Worm (Caenorhabditis elegans) whole organism, mixed stage, embryonic: ENCODE results near the gene clk-1.
A peak's percentile ranks its signal among the peaks of the same experiment; 100 is the strongest.

Source experiments
- M03D4.4 ChIP-seq: sonication (generic microtip); optimal IDR thresholded peaks from 2 replicates; lab custom pipeline; 2017; ENCODE audit warnings: mild to moderate bottlenecking, missing genetic modification characterization, missing compliant biosample characterization
- bed-3 ChIP-seq: fragments of 200-800 bp; sonication (Bioruptor generic); optimal IDR thresholded peaks from 3 replicates; lab custom pipeline; 2018; ENCODE audit warnings: mild to moderate bottlenecking, missing genetic modification characterization, moderate library complexity, missing compliant biosample characterization
- blmp-1 ChIP-seq: fragments of 150-350 bp; optimal IDR thresholded peaks from 2 replicates; lab custom pipeline; 2014; ENCODE audit warnings: missing biosample characterization, missing genetic modification characterization
- ceh-43 ChIP-seq: fragments of 200-800 bp; sonication (Bioruptor generic); optimal IDR thresholded peaks from 2 replicates; lab custom pipeline; 2018; ENCODE audit warnings: mild to moderate bottlenecking, missing genetic modification characterization, moderate library complexity, missing compliant biosample characterization
- ceh-83 ChIP-seq: fragments of 200-800 bp; sonication (Bioruptor generic); optimal IDR thresholded peaks from 2 replicates; lab custom pipeline; 2018; ENCODE audit warnings: mild to moderate bottlenecking, missing genetic modification characterization, missing compliant biosample characterization
- ces-1 ChIP-seq: fragments of 150-350 bp; optimal IDR thresholded peaks from 2 replicates; lab custom pipeline; 2014; ENCODE audit warnings: missing biosample characterization, missing genetic modification reagents, missing genetic modification characterization
- cnd-1 ChIP-seq: fragments of 200-800 bp; sonication (Bioruptor generic); optimal IDR thresholded peaks from 2 replicates; lab custom pipeline; 2018; ENCODE audit warnings: mild to moderate bottlenecking, missing genetic modification characterization, missing compliant biosample characterization
- drap-1 ChIP-seq: fragments of 200-800 bp; sonication (Bioruptor generic); optimal IDR thresholded peaks from 3 replicates; lab custom pipeline; 2018; ENCODE audit warnings: mild to moderate bottlenecking, missing genetic modification characterization, missing compliant biosample characterization
- elt-1 ChIP-seq: sonication (generic microtip); optimal IDR thresholded peaks from 2 replicates; lab custom pipeline; 2017; ENCODE audit warnings: missing genetic modification characterization, mild to moderate bottlenecking, missing compliant biosample characterization, antibody characterized with exemption, moderate library complexity, borderline replicate concordance; ENCODE audit not compliant: insufficient read depth
- elt-3 ChIP-seq: fragments of 150-350 bp; optimal IDR thresholded peaks from 2 replicates; lab custom pipeline; 2014; ENCODE audit warnings: missing biosample characterization, missing genetic modification characterization
- flh-1 ChIP-seq: fragments of 200-800 bp; sonication (Bioruptor generic); optimal IDR thresholded peaks from 2 replicates; lab custom pipeline; 2018; ENCODE audit warnings: mild to moderate bottlenecking, missing genetic modification characterization, moderate library complexity, missing compliant biosample characterization
- ham-2 ChIP-seq: fragments of 200-800 bp; sonication (Bioruptor generic); optimal IDR thresholded peaks from 2 replicates; lab custom pipeline; 2018; ENCODE audit warnings: mild to moderate bottlenecking, missing genetic modification characterization, missing compliant biosample characterization
- lin-13 ChIP-seq: fragments of 150-350 bp; optimal IDR thresholded peaks from 2 replicates; lab custom pipeline; 2014; ENCODE audit warnings: missing biosample characterization, missing genetic modification characterization
- lin-32 ChIP-seq: fragments of 200-800 bp; sonication (Bioruptor generic); optimal IDR thresholded peaks from 2 replicates; lab custom pipeline; 2018; ENCODE audit warnings: mild to moderate bottlenecking, missing genetic modification characterization, missing compliant biosample characterization
- mab-5 ChIP-seq: fragments of 150-350 bp; optimal IDR thresholded peaks from 2 replicates; lab custom pipeline; 2014; ENCODE audit warnings: missing biosample characterization, missing genetic modification characterization
- nhr-12 ChIP-seq: fragments of 150-350 bp; optimal IDR thresholded peaks from 2 replicates; lab custom pipeline; 2014; ENCODE audit warnings: missing biosample characterization, missing genetic modification characterization
- nhr-2 ChIP-seq: fragments of 150-350 bp; optimal IDR thresholded peaks from 2 replicates; lab custom pipeline; 2014; ENCODE audit warnings: missing biosample characterization, missing genetic modification characterization
- nhr-28 ChIP-seq: fragments of 150-350 bp; optimal IDR thresholded peaks from 2 replicates; lab custom pipeline; 2014; ENCODE audit warnings: missing biosample characterization, missing genetic modification characterization
- nhr-76 ChIP-seq: sonication (generic microtip); optimal IDR thresholded peaks from 2 replicates; lab custom pipeline; 2017; ENCODE audit warnings: missing biosample characterization, missing genetic modification characterization
- pha-4 ChIP-seq: fragments of 150-350 bp; optimal IDR thresholded peaks from 2 replicates; lab custom pipeline; 2018; ENCODE audit warnings: missing biosample characterization, missing genetic modification reagents, missing genetic modification characterization
- sem-2 ChIP-seq: fragments of 200-800 bp; sonication (Bioruptor generic); optimal IDR thresholded peaks from 2 replicates; lab custom pipeline; 2018; ENCODE audit warnings: mild to moderate bottlenecking, missing genetic modification characterization, missing compliant biosample characterization
- snpc-4 ChIP-seq: fragments of 150-350 bp; optimal IDR thresholded peaks from 2 replicates; lab custom pipeline; 2014; ENCODE audit warnings: missing biosample characterization, missing genetic modification characterization
- sptf-1 ChIP-seq: sonication (generic microtip); optimal IDR thresholded peaks from 2 replicates; lab custom pipeline; 2017; ENCODE audit warnings: mild to moderate bottlenecking, missing genetic modification characterization, moderate library complexity, missing compliant biosample characterization
- tbx-8 ChIP-seq: fragments of 200-800 bp; sonication (Bioruptor generic); optimal IDR thresholded peaks from 2 replicates; lab custom pipeline; 2018; ENCODE audit warnings: mild to moderate bottlenecking, missing genetic modification characterization, moderate library complexity, missing compliant biosample characterization
- unc-120 ChIP-seq: sonication (generic microtip); optimal IDR thresholded peaks from 2 replicates; lab custom pipeline; 2017; ENCODE audit warnings: missing genetic modification characterization, missing compliant biosample characterization; ENCODE audit not compliant: poor library complexity, severe bottlenecking
- unc-39 ChIP-seq: fragments of 150-350 bp; optimal IDR thresholded peaks from 2 replicates; lab custom pipeline; 2014; ENCODE audit warnings: missing biosample characterization, missing genetic modification characterization
- unc-62 ChIP-seq: fragments of 150-350 bp; optimal IDR thresholded peaks from 2 replicates; lab custom pipeline; 2014; ENCODE audit warnings: missing biosample characterization, missing genetic modification reagents, missing genetic modification characterization
- zip-8 ChIP-seq: fragments of 150-350 bp; optimal IDR thresholded peaks from 2 replicates; lab custom pipeline; 2014; ENCODE audit warnings: missing biosample characterization, missing genetic modification characterization
- ztf-11 ChIP-seq: fragments of 150-350 bp; optimal IDR thresholded peaks from 2 replicates; lab custom pipeline; 2014; ENCODE audit warnings: missing biosample characterization, missing genetic modification characterization

clk-1 gene

ce11 chrIII:5277740-5278139, at the start of gene clk-1:
Gene clk-1, plus strand, starts transcription at chrIII:5277894.
- no peak for TF ChIP-seq lin-13 (tag; lab: Kevin White, UChicago)
- TF ChIP-seq lin-32 (GFP tag; lab: Kevin White, UChicago), result no peak
- TF ChIP-seq, all 35 proteins: peak for 0

ce11 chrIII:5228839-5229238, 48.9 kb upstream of the clk-1 start:
- TF ChIP-seq ceh-83 (GFP tag; lab: Kevin White, UChicago) (no peak), flh-1 (no peak), lin-13 (tag; lab: Kevin White, UChicago) (no peak), ham-2 (no peak), zip-8 (tag; lab: Kevin White, UChicago) (no peak), unc-62 (no peak)

- no peak for TF ChIP-seq pha-4 (tag; lab: Kevin White, UChicago)
- TF ChIP-seq lin-13 (tag; lab: Kevin White, UChicago), result no peak
- no peak for TF ChIP-seq nhr-2 (tag; lab: Kevin White, UChicago)
- no peak for TF ChIP-seq snpc-4 (tag; lab: Kevin White, UChicago)
- TF ChIP-seq nhr-28 (tag; lab: Kevin White, UChicago), result no peak
- TF ChIP-seq sptf-1 (tag; lab: Kevin White, UChicago), result no peak
- no peak for TF ChIP-seq ztf-11 (tag; lab: Kevin White, UChicago)
- no peak for TF ChIP-seq ces-1 (GFP tag; lab: Kevin White, UChicago)
- TF ChIP-seq flh-1, result no peak
- TF ChIP-seq cnd-1 (tag; lab: Kevin White, UChicago), result no peak
These were observed 48.0 kb upstream of the clk-1 start for ce11 chrIII:5229511-5230250.

- no peak for TF ChIP-seq sem-2 (GFP tag; lab: Kevin White, UChicago)
- TF ChIP-seq nhr-28 (tag; lab: Kevin White, UChicago), result no peak
- TF ChIP-seq ceh-43 (GFP tag; lab: Kevin White, UChicago), result no peak
- TF ChIP-seq nhr-76 (tag; lab: Kevin White, UChicago), result no peak
- no peak for TF ChIP-seq drap-1
- no peak for TF ChIP-seq cnd-1 (tag; lab: Kevin White, UChicago)
- no peak for TF ChIP-seq lin-32 (GFP tag; lab: Kevin White, UChicago)
- TF ChIP-seq ceh-83 (GFP tag; lab: Kevin White, UChicago), result no peak
- no peak for TF ChIP-seq snpc-4 (tag; lab: Kevin White, UChicago)
- TF ChIP-seq blmp-1, result no peak
- TF ChIP-seq unc-39 (tag; lab: Kevin White, UChicago), result no peak
- TF ChIP-seq tbx-8 (GFP tag; lab: Kevin White, UChicago), result no peak
- no peak for TF ChIP-seq lin-13 (tag; lab: Kevin White, UChicago)
- TF ChIP-seq zip-8 (tag; lab: Kevin White, UChicago), result no peak
- TF ChIP-seq nhr-12 (tag; lab: Kevin White, UChicago), result no peak
- TF ChIP-seq elt-1 (tag; lab: Kevin White, UChicago), result no peak
- no peak for TF ChIP-seq pha-4 (tag; lab: Kevin White, UChicago)
- no peak for TF ChIP-seq M03D4.4 (tag; lab: Kevin White, UChicago)
These were observed 47.3 kb upstream of the clk-1 start, which contains the start of gene prmt-5 for ce11 chrIII:5230415-5230814. Gene prmt-5, plus strand, starts transcription at chrIII:5230555.

ce11 chrIII:5233140-5233539, 44.6 kb upstream of the clk-1 start:
- TF ChIP-seq pha-4 (tag; lab: Kevin White, UChicago) (peak; percentile 35), nhr-76 (tag; lab: Kevin White, UChicago) (no peak), drap-1 (no peak)

ce11 chrIII:5234312-5234711, 43.4 kb upstream of the clk-1 start, which contains the start of gene mrps-26:
Gene mrps-26, plus strand, starts transcription at chrIII:5234612.
- TF ChIP-seq mab-5 (tag; lab: Kevin White, UChicago) (no peak), elt-3 (tag; lab: Kevin White, UChicago) (no peak), pha-4 (tag; lab: Kevin White, UChicago) (no peak), unc-120 (tag; lab: Kevin White, UChicago) (no peak), snpc-4 (tag; lab: Kevin White, UChicago) (no peak), bed-3 (GFP tag; lab: Kevin White, UChicago) (no peak), ham-2 (no peak), cnd-1 (tag; lab: Kevin White, UChicago) (no peak)
- TF ChIP-seq, all 35 proteins: peak for 0
